Worm (Caenorhabditis elegans) whole organism, early embryonic: ENCODE measurements around the gene C25H3.10.

ENCODE experiments used
- B0310.2 ChIP-seq: sonication (generic microtip); optimal IDR thresholded peaks from 2 replicates; lab custom pipeline; 2016; ENCODE audit warnings: mild to moderate bottlenecking, missing genetic modification characterization, missing compliant biosample characterization
- F13C5.2 ChIP-seq: sonication (generic microtip); optimal IDR thresholded peaks from 2 replicates; lab custom pipeline; 2017; ENCODE audit warnings: mild to moderate bottlenecking, missing genetic modification characterization, inconsistent platforms, missing compliant biosample characterization
- aly-1 ChIP-seq: sonication (generic microtip); optimal IDR thresholded peaks from 2 replicates; lab custom pipeline; 2016; ENCODE audit warnings: missing genetic modification characterization, missing compliant biosample characterization
- ama-1 ChIP-seq: fragments of 150-350 bp; optimal IDR thresholded peaks from 2 replicates; lab custom pipeline; 2014
- ceh-13 ChIP-seq: fragments of 200-800 bp; sonication (Bioruptor generic); optimal IDR thresholded peaks from 2 replicates; lab custom pipeline; 2018; ENCODE audit warnings: mild to moderate bottlenecking, missing genetic modification characterization, missing compliant biosample characterization
- ceh-36 ChIP-seq: sonication (generic microtip); optimal IDR thresholded peaks from 2 replicates; lab custom pipeline; 2016; ENCODE audit warnings: missing genetic modification characterization, inconsistent platforms, missing compliant biosample characterization
- ets-7 ChIP-seq: sonication (generic microtip); optimal IDR thresholded peaks from 2 replicates; lab custom pipeline; 2016; ENCODE audit warnings: missing genotype, missing genetic modification characterization, missing compliant biosample characterization
- hmbx-1 ChIP-seq: sonication (generic microtip); optimal IDR thresholded peaks from 2 replicates; lab custom pipeline; 2016; ENCODE audit warnings: mild to moderate bottlenecking, missing genetic modification characterization, missing compliant biosample characterization
- hmg-4 ChIP-seq: fragments of 200-800 bp; sonication (Bioruptor generic); optimal IDR thresholded peaks from 2 replicates; lab custom pipeline; 2018; ENCODE audit warnings: mild to moderate bottlenecking, missing genetic modification characterization, missing compliant biosample characterization
- hnd-1 ChIP-seq: sonication (generic microtip); optimal IDR thresholded peaks from 2 replicates; lab custom pipeline; 2016; ENCODE audit warnings: missing genetic modification characterization, missing compliant biosample characterization
- scrt-1 ChIP-seq: fragments of 200-800 bp; sonication (Bioruptor generic); IDR thresholded peaks from 2 replicates; pipeline ENCODE4 v1.3.6; 2022; ENCODE audit warnings: missing genetic modification characterization, missing compliant biosample characterization
- sea-1 ChIP-seq: fragments of 200-800 bp; sonication (Bioruptor generic); conservative IDR thresholded peaks from 2 replicates; pipeline ENCODE4 v1.3.6; 2022; ENCODE audit warnings: missing genetic modification characterization, missing compliant biosample characterization
- tbx-11 ChIP-seq: fragments of 200-800 bp; sonication (Bioruptor generic); IDR thresholded peaks from 2 replicates; pipeline ENCODE4 v1.3.6; 2022; ENCODE audit warnings: missing genetic modification characterization, missing compliant biosample characterization
- tbx-37 ChIP-seq: fragments of 200-800 bp; sonication (Bioruptor generic); conservative IDR thresholded peaks from 2 replicates; pipeline ENCODE4 v1.3.6; 2022; ENCODE audit warnings: missing genetic modification reagents, missing genetic modification characterization, missing compliant biosample characterization

DNA sequence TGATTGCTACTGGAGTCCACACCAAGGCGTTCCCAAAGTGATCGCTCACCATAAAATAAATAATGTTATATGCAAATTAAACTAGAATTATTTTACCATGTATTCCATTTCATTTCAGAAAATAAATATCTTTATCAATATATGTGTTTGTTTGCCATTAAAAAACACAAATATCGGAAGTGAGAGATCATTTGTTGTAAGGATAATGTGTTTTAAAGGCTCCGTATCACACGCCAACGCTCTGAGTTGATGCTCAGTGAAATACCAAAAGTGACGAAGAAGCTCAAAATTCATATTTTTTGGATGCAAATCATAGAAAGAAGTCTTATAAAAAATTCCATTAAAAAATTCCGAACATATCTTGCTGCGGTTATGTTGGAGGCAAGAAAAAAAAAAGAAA lies 2.6 kb downstream of the C25H3.10 start:
- TF ChIP-seq scrt-1 (GFP tag; lab: Robert Waterston, UW) (no peak), tbx-37 (GFP tag; lab: Robert Waterston, UW) (no peak), ama-1 (lab: Kevin White, UChicago) (no peak), ets-7 (tag; lab: Kevin White, UChicago) (no peak), ceh-13 (GFP tag; lab: Kevin White, UChicago) (no peak), F13C5.2 (tag; lab: Kevin White, UChicago) (no peak), hmbx-1 (tag; lab: Kevin White, UChicago) (no peak), hmg-4 (GFP tag; lab: Kevin White, UChicago) (no peak), B0310.2 (tag; lab: Kevin White, UChicago) (no peak), hnd-1 (tag; lab: Kevin White, UChicago) (no peak), aly-1 (no peak), tbx-11 (no peak), ceh-36 (tag; lab: Kevin White, UChicago) (no peak), sea-1 (no peak)
